Fruit fly (Drosophila melanogaster) whole organism, wandering third instar larva: ENCODE measurements around the gene RhoGAP15B.

ENCODE experiments used
- h ChIP-seq: fragments of 200-800 bp; sonication (Bioruptor generic); optimal IDR thresholded peaks from 3 replicates; lab custom pipeline; 2016; ENCODE audit warnings: missing biosample characterization, mild to moderate bottlenecking, missing genetic modification characterization
- pan ChIP-seq: fragments of >200 bp; optimal IDR thresholded peaks from 2 replicates; lab custom pipeline; 2017

dm6 chrX:16942735-16943514 lies at the start of gene RhoGAP15B, which contains the start of gene CG13001:
- TF ChIP-seq h (GFP tag; lab: Kevin White, UChicago), result no peak
- no peak for TF ChIP-seq pan
